Worm (Caenorhabditis elegans) whole organism, L4/young adult: Measurements from ENCODE around the gene F19F10.3.

ENCODE experiments used
- W03F9.2 ChIP-seq: fragments of 150-350 bp; optimal IDR thresholded peaks from 2 replicates; lab custom pipeline; 2014; ENCODE audit warnings: missing biosample characterization, missing genetic modification characterization
- him-1 ChIP-seq: sonication (generic microtip); optimal IDR thresholded peaks from 2 replicates; lab custom pipeline; 2016; ENCODE audit warnings: missing genotype, missing genetic modification reagents, missing genetic modification characterization, missing compliant biosample characterization

ce11 chrV:7539015-7539414 lies 12.9 kb upstream of the F19F10.3 start, which contains the start of gene srh-268:
- TF ChIP-seq W03F9.2 (no peak), him-1 (tag; lab: Kevin White, UChicago) (no peak)
